Worm (Caenorhabditis elegans) whole organism, L4/young adult: ENCODE measurements around the gene fipr-6.

ENCODE experiments used
- W03F9.2 ChIP-seq: fragments of 150-350 bp; optimal IDR thresholded peaks from 2 replicates; lab custom pipeline; 2014; ENCODE audit warnings: missing biosample characterization, missing genetic modification characterization
- dao-5 ChIP-seq: sonication (generic microtip); optimal IDR thresholded peaks from 2 replicates; lab custom pipeline; 2016; ENCODE audit warnings: missing genotype, missing genetic modification characterization, moderate library complexity, missing compliant biosample characterization
- him-1 ChIP-seq: sonication (generic microtip); optimal IDR thresholded peaks from 2 replicates; lab custom pipeline; 2016; ENCODE audit warnings: missing genotype, missing genetic modification reagents, missing genetic modification characterization, missing compliant biosample characterization

DNA sequence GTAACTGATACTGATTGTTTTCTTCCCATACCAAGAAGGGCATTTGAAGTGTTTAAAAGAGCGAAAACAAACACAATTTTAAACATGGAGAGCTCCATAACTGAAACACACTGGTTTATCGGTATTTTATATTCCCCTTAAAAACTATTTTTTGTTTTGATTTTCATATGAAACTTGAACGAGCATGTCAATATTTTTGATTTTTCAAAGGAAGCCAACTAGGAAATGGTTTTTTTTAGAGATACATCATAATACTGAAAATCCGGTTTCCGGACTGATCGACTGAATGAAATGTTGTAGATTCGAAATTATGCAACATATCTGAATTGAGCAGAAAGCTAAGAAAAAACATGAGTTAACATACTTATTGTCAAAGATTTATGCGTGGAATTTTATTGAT, 3.7 kb upstream of the fipr-6 start, which contains the start of gene ttr-19:
- TF ChIP-seq him-1: no peak
- TF ChIP-seq W03F9.2 (tag; lab: Kevin White, UChicago): no peak
- TF ChIP-seq dao-5 (tag; lab: Kevin White, UChicago): no peak
